Fruit fly (Drosophila melanogaster) whole organism, adult: ENCODE measurements around the gene CG1910.

Experiments used
- Mnt ChIP-seq: fragments of 200-800 bp; sonication (Bioruptor generic); optimal IDR thresholded peaks from 2 replicates; lab custom pipeline; 2016; ENCODE audit warnings: missing biosample characterization, mild to moderate bottlenecking, missing genetic modification characterization
- kay ChIP-seq: fragments of 200-800 bp; sonication (Bioruptor generic); peaks from one replicate; lab custom pipeline; 2016; ENCODE audit warnings: missing biosample characterization, missing genetic modification characterization, borderline replicate concordance

dm6 chr3R:31761529-31762009 lies 14.1 kb downstream of the CG1910 start, which contains the start of gene Smvt:
- no peak for TF ChIP-seq Mnt
- TF ChIP-seq kay (GFP tag; lab: Kevin White, UChicago), result no peak
